Worm (Caenorhabditis elegans) whole organism, L3 larva: ENCODE measurements around the gene F48E8.4.

ENCODE experiments used
- ama-1 ChIP-seq: fragments of 150-350 bp; optimal IDR thresholded peaks from 2 replicates; lab custom pipeline; 2018
- nhr-67 ChIP-seq: fragments of 150-350 bp; optimal IDR thresholded peaks from 2 replicates; lab custom pipeline; 2014; ENCODE audit warnings: missing biosample characterization, missing genetic modification characterization

- TF ChIP-seq nhr-67: no peak
- TF ChIP-seq ama-1 (lab: Kevin White, UChicago): no peak
These were observed 3.6 kb upstream of the F48E8.4 start, which contains the start of gene F48E8.8 for ce11 chrIII:5449762-5450308.
